Fruit fly (Drosophila melanogaster): ENCODE measurements around the gene crb.

crb gene

DNA sequence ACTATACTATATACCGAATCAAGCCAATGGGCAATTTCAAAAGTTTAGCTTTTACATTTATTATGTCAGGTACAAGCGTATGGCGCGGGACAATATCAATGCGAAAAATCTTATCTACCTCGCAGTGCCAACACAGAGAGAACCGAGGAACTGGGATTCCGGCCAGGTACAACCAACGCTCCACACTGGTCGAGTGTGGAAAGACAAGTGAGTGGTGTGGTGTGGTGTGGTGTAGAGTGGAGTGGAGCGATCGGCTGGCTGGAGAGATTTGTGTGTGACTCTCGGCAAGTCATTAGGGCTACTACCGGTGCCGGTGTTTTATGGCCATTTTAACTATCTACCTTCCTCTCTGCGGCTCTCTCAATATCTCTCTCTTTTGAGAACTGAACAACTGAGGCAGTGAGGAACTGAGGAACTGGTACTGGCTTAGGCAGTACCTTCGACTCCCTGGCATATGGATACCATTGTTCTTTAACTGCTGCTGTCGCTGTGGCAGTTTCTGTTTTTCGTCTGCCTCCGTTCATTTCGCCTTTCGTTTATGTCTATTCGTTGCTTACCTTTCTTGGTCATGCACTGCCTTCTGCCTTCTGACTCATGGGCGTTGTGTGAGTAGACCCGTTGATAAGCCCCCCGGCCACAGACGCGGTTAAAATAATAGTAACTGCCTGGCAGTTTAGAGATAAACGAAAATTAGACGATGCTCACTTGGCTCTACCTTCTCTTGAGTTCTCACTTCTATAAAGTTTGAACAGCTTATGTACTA lies 35.4 kb upstream of the crb start (continued):
- TF ChIP-seq Hr38 (GFP tag; optimal IDR thresholded peaks at IDR 0.05) (no peak), fkh (GFP tag; optimal IDR thresholded peaks at IDR 0.05) (peak; percentile 74), CG8632 (GFP tag; optimal IDR thresholded peaks at IDR 0.05) (peak; percentile 96), acj6 (GFP tag; optimal IDR thresholded peaks at IDR 0.05) (peak; percentile 96), CG1621 (tag; optimal IDR thresholded peaks at IDR 0.05) (peak; percentile 97), CG10669 (GFP tag; optimal IDR thresholded peaks at IDR 0.05) (peak; percentile 97), vri (GFP tag; optimal IDR thresholded peaks at IDR 0.05) (peak; percentile 88), net (GFP tag; optimal IDR thresholded peaks at IDR 0.05) (peak; percentile 95), achi (GFP tag; optimal IDR thresholded peaks at IDR 0.05) (peak; percentile 94), topi (GFP tag; optimal IDR thresholded peaks at IDR 0.05) (peak; percentile 94), cyc (GFP tag; optimal IDR thresholded peaks at IDR 0.05) (peak; percentile 93), Met (GFP tag; optimal IDR thresholded peaks at IDR 0.05) (peak; percentile 94), CG8119 (GFP tag; IDR thresholded peaks at IDR 0.05) (peak; percentile 88), CG11294 (GFP tag; IDR thresholded peaks at IDR 0.05) (peak; percentile 87), CG3919 (GFP tag; optimal IDR thresholded peaks at IDR 0.05) (peak; percentile 96), fd85E (GFP tag; optimal IDR thresholded peaks at IDR 0.05) (peak; percentile 82), CG9139 (GFP tag; optimal IDR thresholded peaks at IDR 0.05) (peak; percentile 90), Smox (GFP tag; optimal IDR thresholded peaks at IDR 0.05) (peak; percentile 92), Sox14 (GFP tag; optimal IDR thresholded peaks at IDR 0.05) (peak; percentile 96), CG7368 (GFP tag; optimal IDR thresholded peaks at IDR 0.05) (peak; percentile 96), CG31627 (GFP tag; optimal IDR thresholded peaks at IDR 0.05) (peak; percentile 93), Hr4 (GFP tag; optimal IDR thresholded peaks at IDR 0.05) (peak; percentile 90), pdm3 (GFP tag; optimal IDR thresholded peaks at IDR 0.05) (peak; percentile 96), CG32006 (GFP tag; optimal IDR thresholded peaks at IDR 0.05) (peak; percentile 88), Sox102F (GFP tag; optimal IDR thresholded peaks at IDR 0.05) (peak; percentile 93), ss (GFP tag; optimal IDR thresholded peaks at IDR 0.05) (peak; percentile 93 to 96), Lpt (GFP tag; optimal IDR thresholded peaks at IDR 0.05) (peak; percentile 89), CG34406 (GFP tag; optimal IDR thresholded peaks at IDR 0.05) (peak; percentile 93), svp (GFP tag) (peak; percentile 98), CG11762 (GFP tag; optimal IDR thresholded peaks at IDR 0.05; ENCODE audit: insufficient read depth) (peak; percentile 89), spab (GFP tag; optimal IDR thresholded peaks at IDR 0.05) (peak; percentile 95), CG4318 (GFP tag; optimal IDR thresholded peaks at IDR 0.05) (no peak), dac (GFP tag; optimal IDR thresholded peaks at IDR 0.05) (peak; percentile 69)

dm6 chr3R:24260041-24260379 lies 34.9 kb upstream of the crb start:
- TF ChIP-seq Hr39 (GFP tag; optimal IDR thresholded peaks at IDR 0.05) (no peak), CG6792 (GFP tag; optimal IDR thresholded peaks at IDR 0.05) (peak; percentile 31), esn (GFP tag; optimal IDR thresholded peaks at IDR 0.05) (peak; percentile 24), CG32006 (GFP tag; optimal IDR thresholded peaks at IDR 0.05) (no peak), CG1621 (tag; optimal IDR thresholded peaks at IDR 0.05) (no peak), Eip78C (GFP tag) (peak; percentile 9), svp (GFP tag) (peak; percentile 90), CG6854 (GFP tag; optimal IDR thresholded peaks at IDR 0.05) (no peak), Hr4 (GFP tag; optimal IDR thresholded peaks at IDR 0.05) (no peak), CG8632 (GFP tag; optimal IDR thresholded peaks at IDR 0.05) (no peak), dsx (GFP tag; optimal IDR thresholded peaks at IDR 0.05; ENCODE audit: poor library complexity, severe bottlenecking) (no peak)

dm6 chr3R:24260411-24260810 lies 34.5 kb upstream of the crb start:
- no peak for TF ChIP-seq Eip75B (GFP tag; optimal IDR thresholded peaks at IDR 0.05)
- TF ChIP-seq lz (GFP tag; optimal IDR thresholded peaks at IDR 0.05), result no peak
- TF ChIP-seq esn (GFP tag; optimal IDR thresholded peaks at IDR 0.05), result no peak
- TF ChIP-seq OdsH (GFP tag; optimal IDR thresholded peaks at IDR 0.05), result no peak

Measured in whole organism, prepupa.